Worm (Caenorhabditis elegans) whole organism, L3 larva: Measurements from ENCODE around the gene mig-21.

Source experiments
- R02D3.7 ChIP-seq: fragments of 150-350 bp; optimal IDR thresholded peaks from 2 replicates; lab custom pipeline; 2014; ENCODE audit warnings: missing biosample characterization, missing genetic modification characterization
- nhr-11 ChIP-seq: fragments of 150-350 bp; optimal IDR thresholded peaks from 2 replicates; lab custom pipeline; 2014; ENCODE audit warnings: missing biosample characterization, missing genetic modification characterization
- nhr-237 ChIP-seq: fragments of 150-350 bp; optimal IDR thresholded peaks from 2 replicates; lab custom pipeline; 2014; ENCODE audit warnings: missing biosample characterization, missing genetic modification characterization
- nhr-28 ChIP-seq: fragments of 150-350 bp; optimal IDR thresholded peaks from 2 replicates; lab custom pipeline; 2014; ENCODE audit warnings: missing biosample characterization, missing genetic modification characterization
- pha-4 ChIP-seq: fragments of 150-350 bp; optimal IDR thresholded peaks from 2 replicates; lab custom pipeline; 2014; ENCODE audit warnings: missing biosample characterization, missing genetic modification reagents, missing genetic modification characterization
- pqm-1 ChIP-seq: fragments of 150-350 bp; optimal IDR thresholded peaks from 2 replicates; lab custom pipeline; 2017; ENCODE audit warnings: missing biosample characterization, missing genetic modification characterization, inconsistent platforms
- skn-1 ChIP-seq: fragments of 150-350 bp; optimal IDR thresholded peaks from 2 replicates; lab custom pipeline; 2014; ENCODE audit warnings: missing biosample characterization, missing genetic modification characterization
- zag-1 ChIP-seq: fragments of 150-350 bp; optimal IDR thresholded peaks from 2 replicates; lab custom pipeline; 2014; ENCODE audit warnings: missing biosample characterization, missing genetic modification characterization

ce11 chrIII:5859008-5859407 is 19.2 kb downstream of the mig-21 start, which contains the start of gene dpf-4:
- TF ChIP-seq nhr-28 (tag; lab: Kevin White, UChicago) (no peak), nhr-11 (tag; lab: Kevin White, UChicago) (no peak), skn-1 (tag; lab: Kevin White, UChicago) (no peak), pha-4 (tag; lab: Kevin White, UChicago) (no peak), R02D3.7 (no peak), zag-1 (tag; lab: Kevin White, UChicago) (no peak), pqm-1 (tag; lab: Kevin White, UChicago) (no peak), nhr-237 (no peak)
